Worm (Caenorhabditis elegans) whole organism, L1 larva: Measurements from ENCODE around the gene F08H9.3.

Source experiments
- F16B12.6 ChIP-seq: fragments of 150-350 bp; optimal IDR thresholded peaks from 2 replicates; lab custom pipeline; 2014; ENCODE audit warnings: missing biosample characterization, missing genetic modification characterization
- Y116A8C.19 ChIP-seq: sonication (generic microtip); optimal IDR thresholded peaks from 2 replicates; lab custom pipeline; 2016; ENCODE audit warnings: missing compliant biosample characterization, missing genetic modification characterization, borderline replicate concordance
- aha-1 ChIP-seq: fragments of 150-350 bp; optimal IDR thresholded peaks from 2 replicates; lab custom pipeline; 2014; ENCODE audit warnings: missing biosample characterization, missing genetic modification characterization
- alr-1 ChIP-seq: fragments of 200-800 bp; sonication (Bioruptor generic); optimal IDR thresholded peaks from 2 replicates; lab custom pipeline; 2018; ENCODE audit warnings: borderline replicate concordance, mild to moderate bottlenecking, missing genetic modification characterization, missing compliant biosample characterization
- ama-1 ChIP-seq: fragments of 150-350 bp; optimal IDR thresholded peaks from 2 replicates; lab custom pipeline; 2014
- blmp-1 ChIP-seq: fragments of 150-350 bp; optimal IDR thresholded peaks from 2 replicates; lab custom pipeline; 2014; ENCODE audit warnings: missing biosample characterization, missing genetic modification characterization
- ceh-63 ChIP-seq: fragments of 200-800 bp; sonication (Bioruptor generic); optimal IDR thresholded peaks from 2 replicates; lab custom pipeline; 2018; ENCODE audit warnings: mild to moderate bottlenecking, missing genetic modification characterization, missing compliant biosample characterization
- ceh-82 ChIP-seq, 3 experiments: fragments of 150-350 bp in 1 of 3; sonication (generic microtip) in 2 of 3; optimal IDR thresholded peaks; 2 replicates each; lab custom pipeline; 2014 to 2017; ENCODE audit warnings: missing biosample characterization in 3 of 3, missing genetic modification characterization in 3 of 3
- ceh-88 ChIP-seq: fragments of 200-800 bp; sonication (Bioruptor generic); IDR thresholded peaks from 2 replicates; pipeline ENCODE4 v1.3.6; 2022; ENCODE audit warnings: missing genetic modification characterization, missing compliant biosample characterization
- ceh-90 ChIP-seq: sonication (generic microtip); optimal IDR thresholded peaks from 2 replicates; lab custom pipeline; 2016; ENCODE audit warnings: missing genetic modification characterization, missing compliant biosample characterization
- efl-1 ChIP-seq, 4 experiments: fragments of 150-350 bp; optimal IDR thresholded peaks in 3 of 4; peaks in 1 of 4; 1 replicate in 1 of 4; 2 replicates in 3 of 4; lab custom pipeline; 2014; ENCODE audit warnings: missing biosample characterization in 2 of 4, missing genetic modification characterization in 2 of 4, missing genetic modification reagents in 2 of 4
- efl-3 ChIP-seq: fragments of 200-800 bp; sonication (Bioruptor generic); optimal IDR thresholded peaks from 2 replicates; lab custom pipeline; 2018; ENCODE audit warnings: mild to moderate bottlenecking, missing genetic modification characterization, missing compliant biosample characterization
- egl-13 ChIP-seq: sonication (generic microtip); optimal IDR thresholded peaks from 2 replicates; lab custom pipeline; 2016; ENCODE audit warnings: missing genotype, missing genetic modification reagents, missing genetic modification characterization, missing compliant biosample characterization
- egl-27 ChIP-seq, 2 experiments: fragments of 150-350 bp in 1 of 2; sonication (generic microtip); optimal IDR thresholded peaks; 3 replicates each; lab custom pipeline; 2017 to 2018; ENCODE audit warnings: missing biosample characterization in 2 of 2, missing genetic modification characterization in 2 of 2, missing genetic modification reagents in 2 of 2
- elt-2 ChIP-seq: sonication (generic microtip); optimal IDR thresholded peaks from 2 replicates; lab custom pipeline; 2016; ENCODE audit warnings: missing genetic modification characterization, mild to moderate bottlenecking, inconsistent platforms, missing compliant biosample characterization, missing genetic modification reagents
- elt-3 ChIP-seq, 6 experiments: fragments of 150-350 bp in 1 of 6; sonication (generic microtip); optimal IDR thresholded peaks; 2 replicates each; lab custom pipeline; 2017 to 2018; ENCODE audit warnings: missing biosample characterization in 6 of 6, missing genetic modification characterization in 6 of 6, inconsistent platforms in 1 of 6
- ets-5 ChIP-seq: fragments of 200-800 bp; sonication (Bioruptor generic); IDR thresholded peaks from 2 replicates; pipeline ENCODE4 v1.3.6; 2022; ENCODE audit warnings: missing genetic modification characterization, missing compliant biosample characterization
- fkh-4 ChIP-seq: sonication (generic microtip); optimal IDR thresholded peaks from 2 replicates; lab custom pipeline; 2016; ENCODE audit warnings: missing compliant biosample characterization, missing genetic modification characterization, borderline replicate concordance
- fkh-8 ChIP-seq: sonication (generic microtip); optimal IDR thresholded peaks from 2 replicates; lab custom pipeline; 2016; ENCODE audit warnings: mild to moderate bottlenecking, missing genetic modification characterization, missing compliant biosample characterization
- grh-1 ChIP-seq: fragments of 200-800 bp; sonication (Bioruptor generic); IDR thresholded peaks from 2 replicates; pipeline ENCODE4 v1.3.6; 2022; ENCODE audit warnings: missing genetic modification reagents, missing genetic modification characterization, missing compliant biosample characterization
- hlh-17 ChIP-seq: fragments of 200-800 bp; sonication (Bioruptor generic); optimal IDR thresholded peaks from 2 replicates; lab custom pipeline; 2018; ENCODE audit warnings: missing genetic modification characterization, mild to moderate bottlenecking, missing compliant biosample characterization, moderate library complexity, borderline replicate concordance
- isw-1 ChIP-seq: fragments of 200-800 bp; sonication (Bioruptor generic); IDR thresholded peaks from 2 replicates; pipeline ENCODE4 v1.3.6; 2022; ENCODE audit warnings: missing genetic modification characterization, missing compliant biosample characterization
- jun-1 ChIP-seq: fragments of 150-350 bp; optimal IDR thresholded peaks from 2 replicates; lab custom pipeline; 2014; ENCODE audit warnings: missing biosample characterization, missing genetic modification reagents, missing genetic modification characterization
- lin-13 ChIP-seq: fragments of 150-350 bp; optimal IDR thresholded peaks from 2 replicates; lab custom pipeline; 2014; ENCODE audit warnings: missing biosample characterization, missing genetic modification reagents, missing genetic modification characterization
- lir-3 ChIP-seq: sonication (generic microtip); optimal IDR thresholded peaks from 2 replicates; lab custom pipeline; 2016; ENCODE audit warnings: mild to moderate bottlenecking, missing genetic modification characterization, moderate library complexity, missing compliant biosample characterization; ENCODE audit not compliant: poor library complexity
- lsy-2 ChIP-seq, 2 experiments: fragments of 150-350 bp; optimal IDR thresholded peaks; 2 replicates each; lab custom pipeline; 2014; ENCODE audit warnings: missing biosample characterization in 2 of 2, missing genetic modification characterization in 2 of 2
- mab-9 ChIP-seq: fragments of 200-800 bp; sonication (Bioruptor generic); IDR thresholded peaks from 2 replicates; pipeline ENCODE4 v1.3.6; 2022; ENCODE audit warnings: missing genetic modification reagents, missing genetic modification characterization, missing compliant biosample characterization
- mef-2 ChIP-seq: fragments of 150-350 bp; optimal IDR thresholded peaks from 2 replicates; lab custom pipeline; 2014; ENCODE audit warnings: missing biosample characterization, missing genetic modification characterization
- mep-1 ChIP-seq: fragments of 150-350 bp; optimal IDR thresholded peaks from 2 replicates; lab custom pipeline; 2014; ENCODE audit warnings: missing biosample characterization, missing genetic modification characterization
- nhr-12 ChIP-seq: sonication (generic microtip); optimal IDR thresholded peaks from 2 replicates; lab custom pipeline; 2017; ENCODE audit warnings: missing biosample characterization, missing genetic modification characterization
- nhr-237 ChIP-seq: fragments of 150-350 bp; optimal IDR thresholded peaks from 2 replicates; lab custom pipeline; 2014; ENCODE audit warnings: missing biosample characterization, missing genetic modification characterization
- nhr-71 ChIP-seq: sonication (generic microtip); optimal IDR thresholded peaks from 2 replicates; lab custom pipeline; 2016; ENCODE audit warnings: mild to moderate bottlenecking, missing genetic modification characterization, moderate library complexity, missing compliant biosample characterization
- nhr-77 ChIP-seq: fragments of 150-350 bp; optimal IDR thresholded peaks from 2 replicates; lab custom pipeline; 2014; ENCODE audit warnings: missing biosample characterization, missing genetic modification characterization
- pax-3 ChIP-seq: fragments of 200-800 bp; sonication (Bioruptor generic); optimal IDR thresholded peaks from 2 replicates; lab custom pipeline; 2018; ENCODE audit warnings: mild to moderate bottlenecking, missing genetic modification characterization, moderate library complexity, missing compliant biosample characterization
- snu-23 ChIP-seq: sonication (generic microtip); optimal IDR thresholded peaks from 2 replicates; lab custom pipeline; 2016; ENCODE audit warnings: missing genetic modification characterization, missing compliant biosample characterization
- sox-4 ChIP-seq: sonication (generic microtip); optimal IDR thresholded peaks from 2 replicates; lab custom pipeline; 2016; ENCODE audit warnings: missing genetic modification characterization, missing compliant biosample characterization
- sptf-1 ChIP-seq: fragments of 150-350 bp; optimal IDR thresholded peaks from 2 replicates; lab custom pipeline; 2014; ENCODE audit warnings: missing biosample characterization, missing genetic modification characterization
- swsn-7 ChIP-seq: sonication (generic microtip); optimal IDR thresholded peaks from 2 replicates; lab custom pipeline; 2016; ENCODE audit warnings: missing genetic modification characterization, missing compliant biosample characterization
- tbx-2 ChIP-seq: sonication (generic microtip); optimal IDR thresholded peaks from 2 replicates; lab custom pipeline; 2016; ENCODE audit warnings: missing genetic modification characterization, missing compliant biosample characterization
- unc-130 ChIP-seq: fragments of 150-350 bp; optimal IDR thresholded peaks from 2 replicates; lab custom pipeline; 2017; ENCODE audit warnings: missing biosample characterization, missing genetic modification characterization, inconsistent platforms
- ztf-11 ChIP-seq, 2 experiments: sonication (generic microtip); optimal IDR thresholded peaks; 2 replicates each; lab custom pipeline; 2016 to 2017; ENCODE audit warnings: missing genetic modification characterization in 2 of 2, missing biosample characterization in 1 of 2, missing compliant biosample characterization in 1 of 2
- ztf-4 ChIP-seq: fragments of 150-350 bp; optimal IDR thresholded peaks from 2 replicates; lab custom pipeline; 2014; ENCODE audit warnings: missing biosample characterization, missing genetic modification characterization

The F08H9.3 gene

DNA sequence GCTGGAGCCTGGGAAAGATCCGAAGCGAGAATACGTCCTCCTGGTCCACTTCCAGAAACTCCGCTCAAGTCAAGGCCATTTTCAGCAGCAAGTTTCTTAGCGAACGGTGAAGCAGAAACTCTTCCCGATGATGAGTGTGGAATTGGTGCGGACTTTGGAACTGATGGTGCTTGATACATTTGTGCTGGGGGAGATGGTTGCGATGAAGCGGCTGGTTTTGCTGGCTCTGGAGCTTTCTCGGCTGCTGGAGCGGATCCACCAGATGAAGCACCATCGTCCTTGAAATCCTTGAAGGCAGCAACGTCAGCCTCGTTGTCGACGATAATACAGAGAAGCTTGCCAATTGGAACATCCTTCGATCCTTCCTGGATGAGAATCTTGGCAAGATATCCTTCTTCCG is 16.7 kb downstream of the F08H9.3 start:
- TF ChIP-seq ceh-90 (no peak), snu-23 (no peak), elt-2 (tag; lab: Kevin White, UChicago) (no peak), fkh-8 (tag; lab: Kevin White, UChicago) (no peak), F16B12.6 (tag; lab: Kevin White, UChicago) (no peak), alr-1 (tag; lab: Kevin White, UChicago) (no peak), sox-4 (tag; lab: Kevin White, UChicago) (no peak), jun-1 (tag; lab: Kevin White, UChicago) (no peak), mab-9 (GFP tag; lab: Robert Waterston, UW) (no peak), mef-2 (no peak), Y116A8C.19 (tag; lab: Kevin White, UChicago) (no peak), ceh-88 (GFP tag; lab: Robert Waterston, UW) (no peak), efl-3 (GFP tag; lab: Kevin White, UChicago) (no peak)

DNA sequence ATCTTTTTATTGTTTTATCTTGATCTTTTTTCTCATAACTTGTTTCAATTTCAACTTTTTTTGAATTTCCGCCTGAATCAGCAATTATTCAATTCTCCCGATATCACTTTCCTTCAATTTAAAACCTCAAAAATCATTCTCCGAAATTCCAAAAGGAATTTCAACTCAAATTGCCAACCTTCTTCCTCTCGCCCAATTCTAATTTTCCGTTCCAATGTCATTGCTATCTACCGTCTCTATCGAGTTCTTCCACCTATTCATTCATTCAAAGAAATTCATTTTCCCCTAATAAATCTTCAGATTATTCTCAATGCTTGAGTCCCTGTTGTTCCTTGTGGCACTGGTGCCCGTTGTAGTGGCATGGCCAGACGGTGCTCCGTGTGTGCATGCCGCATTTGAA is 22.3 kb downstream of the F08H9.3 start, which contains the start of gene F23B12.4:
F23B12.4 (plus strand) TSS at position 301 of the 400 bp plus-strand sequence.
- no peak for TF ChIP-seq efl-1 (optimal IDR thresholded peaks at IDR 0.05; lab: Kevin White, UChicago)
- TF ChIP-seq efl-1 (GFP tag; optimal IDR thresholded peaks at IDR 0.05 in 1 of 2; lab: Kevin White, UChicago): peak in 1 of 2 experiments; percentile 36
- TF ChIP-seq isw-1 (GFP tag; lab: Robert Waterston, UW): no peak
- TF ChIP-seq lin-13 (GFP tag; lab: Kevin White, UChicago): no peak
- TF ChIP-seq tbx-2 (tag; lab: Kevin White, UChicago): no peak
- TF ChIP-seq hlh-17: no peak
- TF ChIP-seq lsy-2 (tag; optimal IDR thresholded peaks at IDR 0.05; lab: Kevin White, UChicago): no peak

DNA sequence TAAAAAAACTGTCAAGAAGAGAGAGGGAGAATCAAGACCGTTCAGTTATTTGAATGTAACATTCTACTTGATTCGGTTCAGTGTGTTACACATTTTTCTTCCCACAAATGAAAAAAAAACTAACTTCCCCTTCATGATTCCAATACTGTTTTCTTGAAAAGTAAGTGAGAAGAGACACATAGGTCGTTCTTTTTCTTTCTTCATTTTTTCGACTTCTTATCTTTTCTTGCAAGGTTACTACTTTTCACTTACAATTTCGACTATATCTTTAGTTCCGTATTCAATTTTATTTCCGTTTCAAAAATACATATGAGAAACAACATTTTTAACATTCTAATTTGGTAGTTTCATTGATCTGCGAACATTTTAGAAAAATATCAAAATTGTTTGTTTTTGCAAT is 23.9 kb downstream of the F08H9.3 start:
- no peak for TF ChIP-seq egl-27 (tag; optimal IDR thresholded peaks at IDR 0.05; lab: Kevin White, UChicago)
- TF ChIP-seq ets-5 (GFP tag; lab: Robert Waterston, UW): no peak
- no peak for TF ChIP-seq pax-3 (tag; lab: Kevin White, UChicago)
- no peak for TF ChIP-seq nhr-71 (tag; lab: Kevin White, UChicago)
- no peak for TF ChIP-seq snu-23
- TF ChIP-seq elt-3 (tag; optimal IDR thresholded peaks at IDR 0.05; lab: Kevin White, UChicago): peak in 1 of 6 experiments; percentile 8

DNA sequence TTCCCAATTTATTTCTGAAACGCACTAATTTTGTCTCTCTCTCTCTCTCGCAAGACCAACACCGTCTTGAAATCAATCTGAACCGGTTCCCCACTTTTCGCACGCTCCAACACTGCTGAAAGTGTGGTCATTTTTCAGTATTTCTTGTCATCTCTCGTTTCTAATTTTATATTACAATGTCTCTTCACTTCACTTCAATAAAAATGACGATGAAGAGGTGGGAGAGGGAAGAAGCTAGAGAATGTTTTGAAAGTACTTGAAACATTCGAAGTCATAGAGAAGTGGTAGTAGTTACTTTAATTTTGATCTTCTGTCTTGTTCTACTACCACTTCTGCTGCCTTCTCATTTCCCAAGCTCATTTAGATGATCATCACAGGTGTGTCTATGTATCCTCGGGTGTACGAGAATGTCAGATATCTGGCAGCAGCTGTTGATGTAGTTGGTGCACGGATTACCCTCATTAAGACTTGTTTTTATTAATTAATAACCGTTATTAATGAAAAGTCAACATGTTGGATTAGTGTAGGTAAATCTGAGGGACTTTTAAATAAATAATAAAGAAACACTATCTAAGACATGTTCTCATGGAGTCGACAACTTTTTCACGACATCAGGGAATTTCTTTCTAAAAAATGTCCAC is 24.9 kb downstream of the F08H9.3 start:
- TF ChIP-seq fkh-4 (tag; lab: Kevin White, UChicago) (no peak), tbx-2 (tag; lab: Kevin White, UChicago) (peak; percentile 38), snu-23 (no peak), lsy-2 (tag; optimal IDR thresholded peaks at IDR 0.05; lab: Kevin White, UChicago) (no peak), grh-1 (no peak), ztf-11 (tag; optimal IDR thresholded peaks at IDR 0.05; lab: Kevin White, UChicago) (peak in 1 of 2 experiments; percentile 43), unc-130 (tag; lab: Kevin White, UChicago) (no peak)

DNA sequence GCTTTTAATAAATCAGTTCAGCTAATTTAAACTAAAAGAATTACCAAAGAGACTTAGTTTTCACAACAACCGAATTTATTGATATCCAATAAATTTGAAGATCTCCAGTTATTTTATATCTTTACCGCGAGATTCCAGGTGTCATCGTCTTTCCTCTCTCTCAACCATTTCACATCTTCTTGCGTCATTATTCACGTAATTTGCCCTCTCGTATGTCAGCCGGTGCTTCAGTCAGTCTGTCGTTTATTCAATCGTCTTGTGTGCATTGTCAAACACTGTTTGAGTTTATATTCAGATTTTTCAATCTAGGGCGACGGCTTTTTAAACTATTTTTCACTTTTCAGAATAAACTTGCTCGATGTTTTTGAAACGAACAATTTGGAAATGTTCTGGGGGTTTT is 25.8 kb downstream of the F08H9.3 start:
- TF ChIP-seq mep-1: no peak
- no peak for TF ChIP-seq elt-2 (tag; lab: Kevin White, UChicago)
- TF ChIP-seq hlh-17: no peak
- no peak for TF ChIP-seq ama-1 (lab: Kevin White, UChicago)
- TF ChIP-seq nhr-237 (tag; lab: Kevin White, UChicago): no peak
- no peak for TF ChIP-seq ztf-4 (tag; lab: Kevin White, UChicago)
- no peak for TF ChIP-seq ceh-82 (tag; optimal IDR thresholded peaks at IDR 0.05; lab: Kevin White, UChicago)
- no peak for TF ChIP-seq ets-5 (GFP tag; lab: Robert Waterston, UW)
- TF ChIP-seq egl-13 (tag; lab: Kevin White, UChicago): no peak
- no peak for TF ChIP-seq nhr-77
- no peak for TF ChIP-seq ceh-63 (GFP tag; lab: Kevin White, UChicago)
- TF ChIP-seq lir-3: no peak
- no peak for TF ChIP-seq blmp-1 (tag; lab: Kevin White, UChicago)
- no peak for TF ChIP-seq swsn-7
- TF ChIP-seq sptf-1 (tag; lab: Kevin White, UChicago): no peak
- no peak for TF ChIP-seq aha-1 (tag; lab: Kevin White, UChicago)
- TF ChIP-seq nhr-12 (tag; lab: Kevin White, UChicago): no peak
- TF ChIP-seq, all 84 proteins: peak for 0
